Worm (Caenorhabditis elegans) whole organism, L2 larva: ENCODE measurements around the gene T21C9.6.

Experiments used
- C34F6.9 ChIP-seq: fragments of 150-350 bp; optimal IDR thresholded peaks from 2 replicates; lab custom pipeline; 2014; ENCODE audit warnings: missing biosample characterization, missing genetic modification characterization
- F13H6.1 ChIP-seq: sonication (generic microtip); optimal IDR thresholded peaks from 2 replicates; lab custom pipeline; 2016; ENCODE audit warnings: missing genetic modification characterization, missing compliant biosample characterization
- R02D3.7 ChIP-seq: fragments of 150-350 bp; optimal IDR thresholded peaks from 2 replicates; lab custom pipeline; 2014; ENCODE audit warnings: missing biosample characterization, missing genetic modification characterization
- Y55F3AM.14 ChIP-seq: fragments of 200-800 bp; sonication (Bioruptor generic); optimal IDR thresholded peaks from 2 replicates; lab custom pipeline; 2018; ENCODE audit warnings: mild to moderate bottlenecking, missing genetic modification characterization, missing compliant biosample characterization
- ZK546.5 ChIP-seq: sonication (generic microtip); optimal IDR thresholded peaks from 2 replicates; lab custom pipeline; 2017; ENCODE audit warnings: missing biosample characterization, missing genetic modification characterization
- aly-2 ChIP-seq: fragments of 150-350 bp; optimal IDR thresholded peaks from 2 replicates; lab custom pipeline; 2014; ENCODE audit warnings: missing biosample characterization, missing genetic modification characterization
- blmp-1 ChIP-seq: sonication (generic microtip); optimal IDR thresholded peaks from 2 replicates; lab custom pipeline; 2017; ENCODE audit warnings: missing genetic modification characterization, mild to moderate bottlenecking, missing compliant biosample characterization, antibody characterized with exemption, moderate library complexity; ENCODE audit not compliant: insufficient read depth
- ceh-16 ChIP-seq: fragments of 150-350 bp; optimal IDR thresholded peaks from 2 replicates; lab custom pipeline; 2014; ENCODE audit warnings: missing biosample characterization, missing genetic modification characterization
- crh-2 ChIP-seq: sonication (generic microtip); optimal IDR thresholded peaks from 2 replicates; lab custom pipeline; 2017; ENCODE audit warnings: missing biosample characterization, missing genetic modification characterization
- dmd-4 ChIP-seq: sonication (generic microtip); optimal IDR thresholded peaks from 2 replicates; lab custom pipeline; 2017; ENCODE audit warnings: missing biosample characterization, missing genetic modification characterization
- egl-27 ChIP-seq: sonication (generic microtip); optimal IDR thresholded peaks from 3 replicates; lab custom pipeline; 2017; ENCODE audit warnings: missing biosample characterization, missing genetic modification reagents, missing genetic modification characterization
- elt-1 ChIP-seq: fragments of 150-350 bp; optimal IDR thresholded peaks from 2 replicates; lab custom pipeline; 2014; ENCODE audit warnings: missing biosample characterization, missing genetic modification characterization
- elt-3 ChIP-seq: sonication (generic microtip); optimal IDR thresholded peaks from 2 replicates; lab custom pipeline; 2017; ENCODE audit warnings: missing biosample characterization, missing genetic modification characterization
- gmeb-1 ChIP-seq: fragments of 150-350 bp; optimal IDR thresholded peaks from 2 replicates; lab custom pipeline; 2014; ENCODE audit warnings: missing biosample characterization, missing genetic modification characterization
- lsy-2 ChIP-seq, 2 experiments: fragments of 150-350 bp in 1 of 2; sonication (generic microtip) in 1 of 2; optimal IDR thresholded peaks; 2 replicates each; lab custom pipeline; 2014 to 2017; ENCODE audit warnings: missing biosample characterization in 2 of 2, missing genetic modification characterization in 2 of 2
- mbf-1 ChIP-seq: sonication (generic microtip); optimal IDR thresholded peaks from 2 replicates; lab custom pipeline; 2017; ENCODE audit warnings: missing biosample characterization, missing genetic modification characterization
- nhr-10 ChIP-seq: sonication (generic microtip); optimal IDR thresholded peaks from 2 replicates; lab custom pipeline; 2017; ENCODE audit warnings: missing biosample characterization, missing genetic modification characterization
- nhr-11 ChIP-seq: fragments of 150-350 bp; optimal IDR thresholded peaks from 2 replicates; lab custom pipeline; 2014; ENCODE audit warnings: missing biosample characterization, missing genetic modification characterization
- nhr-21 ChIP-seq: fragments of 150-350 bp; optimal IDR thresholded peaks from 2 replicates; lab custom pipeline; 2014; ENCODE audit warnings: missing biosample characterization, missing genetic modification characterization
- nhr-23 ChIP-seq: fragments of 150-350 bp; optimal IDR thresholded peaks from 2 replicates; lab custom pipeline; 2014; ENCODE audit warnings: missing biosample characterization, missing genetic modification reagents, missing genetic modification characterization
- nhr-237 ChIP-seq: fragments of 150-350 bp; optimal IDR thresholded peaks from 2 replicates; lab custom pipeline; 2014; ENCODE audit warnings: missing biosample characterization, missing genetic modification characterization
- nhr-25 ChIP-seq: fragments of 150-350 bp; sonication (generic microtip); optimal IDR thresholded peaks from 3 replicates; lab custom pipeline; 2014; ENCODE audit warnings: missing biosample characterization, missing genetic modification characterization
- nhr-6 ChIP-seq: fragments of 150-350 bp; optimal IDR thresholded peaks from 2 replicates; lab custom pipeline; 2014; ENCODE audit warnings: missing biosample characterization, missing genetic modification characterization
- nhr-77 ChIP-seq: fragments of 150-350 bp; optimal IDR thresholded peaks from 2 replicates; lab custom pipeline; 2014; ENCODE audit warnings: missing biosample characterization, missing genetic modification characterization
- peb-1 ChIP-seq: fragments of 150-350 bp; optimal IDR thresholded peaks from 2 replicates; lab custom pipeline; 2014; ENCODE audit warnings: missing biosample characterization, missing genetic modification characterization
- sem-4 ChIP-seq: fragments of 150-350 bp; optimal IDR thresholded peaks from 2 replicates; lab custom pipeline; 2014; ENCODE audit warnings: missing biosample characterization, missing genetic modification reagents, missing genetic modification characterization
- skn-1 ChIP-seq: sonication (generic microtip); optimal IDR thresholded peaks from 2 replicates; lab custom pipeline; 2017; ENCODE audit warnings: missing biosample characterization, missing genetic modification characterization
- sma-3 ChIP-seq: sonication (generic microtip); optimal IDR thresholded peaks from 2 replicates; lab custom pipeline; 2016; ENCODE audit warnings: missing genetic modification reagents, missing genetic modification characterization, missing compliant biosample characterization
- sma-9 ChIP-seq, 2 experiments: fragments of 150-350 bp in 1 of 2; sonication (generic microtip) in 1 of 2; optimal IDR thresholded peaks; 2 replicates each; lab custom pipeline; 2014 to 2016; ENCODE audit warnings: missing genetic modification characterization in 2 of 2, mild to moderate bottlenecking in 1 of 2, missing biosample characterization in 1 of 2, missing compliant biosample characterization in 1 of 2, missing genetic modification reagents in 1 of 2, moderate library complexity in 1 of 2
- unc-39 ChIP-seq: fragments of 150-350 bp; optimal IDR thresholded peaks from 2 replicates; lab custom pipeline; 2014; ENCODE audit warnings: missing biosample characterization, missing genetic modification characterization
- unc-55 ChIP-seq: fragments of 150-350 bp; sonication (generic microtip); optimal IDR thresholded peaks from 3 replicates; lab custom pipeline; 2014; ENCODE audit warnings: missing biosample characterization, missing genetic modification reagents, missing genetic modification characterization
- unc-62 ChIP-seq: fragments of 150-350 bp; optimal IDR thresholded peaks from 2 replicates; lab custom pipeline; 2014; ENCODE audit warnings: missing biosample characterization, missing genetic modification reagents, missing genetic modification characterization
- zag-1 ChIP-seq: fragments of 150-350 bp; optimal IDR thresholded peaks from 2 replicates; lab custom pipeline; 2014; ENCODE audit warnings: missing biosample characterization, missing genetic modification characterization
- ztf-4 ChIP-seq: fragments of 150-350 bp; optimal IDR thresholded peaks from 2 replicates; lab custom pipeline; 2014; ENCODE audit warnings: missing biosample characterization, missing genetic modification characterization

The T21C9.6 gene

ce11 chrV:10594810-10595209 is 13.1 kb downstream of the T21C9.6 start, which contains the start of gene T21C9.11:
Gene T21C9.11 (minus strand): TSS chrV:10594910.
- no peak for TF ChIP-seq nhr-77
- TF ChIP-seq nhr-11 (tag; lab: Kevin White, UChicago), result no peak
- TF ChIP-seq ZK546.5, result no peak
- no peak for TF ChIP-seq lsy-2 (tag; optimal IDR thresholded peaks at IDR 0.05; lab: Kevin White, UChicago)
- TF ChIP-seq zag-1 (tag; lab: Kevin White, UChicago), result no peak
- no peak for TF ChIP-seq dmd-4 (tag; lab: Kevin White, UChicago)
- no peak for TF ChIP-seq gmeb-1 (tag; lab: Kevin White, UChicago)
- TF ChIP-seq nhr-6 (tag; lab: Kevin White, UChicago), result no peak
- no peak for TF ChIP-seq R02D3.7
- TF ChIP-seq F13H6.1 (tag; lab: Kevin White, UChicago), result no peak
- no peak for TF ChIP-seq sem-4 (tag; lab: Kevin White, UChicago)
- TF ChIP-seq peb-1 (tag; lab: Kevin White, UChicago), result no peak
- TF ChIP-seq ceh-16 (tag; lab: Kevin White, UChicago), result no peak
- TF ChIP-seq nhr-237 (tag; lab: Kevin White, UChicago), result no peak
- TF ChIP-seq unc-39 (tag; lab: Kevin White, UChicago), result no peak
- no peak for TF ChIP-seq egl-27
- TF ChIP-seq C34F6.9 (tag; lab: Kevin White, UChicago), result no peak
- no peak for TF ChIP-seq elt-3 (tag; lab: Kevin White, UChicago)

DNA sequence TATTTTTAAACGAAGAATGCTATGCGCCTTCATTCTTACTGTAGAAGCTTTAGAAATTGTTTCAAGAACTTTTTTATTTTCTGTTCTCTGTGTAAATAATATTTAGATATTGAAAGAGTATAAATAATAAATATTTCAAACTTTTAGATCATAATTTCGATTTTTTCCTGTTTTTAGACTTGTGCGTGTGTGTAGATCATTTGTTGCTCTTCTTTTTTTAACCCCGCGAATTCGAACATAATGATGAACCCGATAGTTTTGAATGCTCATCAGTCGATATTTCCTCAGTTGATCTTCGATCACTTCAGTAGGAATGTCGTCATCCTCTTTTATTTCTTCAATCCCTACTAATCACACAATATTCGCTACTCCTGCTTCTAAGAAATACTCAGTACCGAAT is 15.5 kb downstream of the T21C9.6 start, which contains the start of gene T21C9.13:
Gene T21C9.13, plus strand, starts transcription at position 33 of the 400 bp plus-strand sequence.
- no peak for TF ChIP-seq aly-2 (tag; lab: Kevin White, UChicago)
- no peak for TF ChIP-seq Y55F3AM.14
- TF ChIP-seq unc-39 (tag; lab: Kevin White, UChicago), result no peak
- no peak for TF ChIP-seq mbf-1

ce11 chrV:10598670-10599154 is 17.0 kb downstream of the T21C9.6 start, which contains the start of gene scpl-4:
Gene scpl-4 (plus strand): TSS chrV:10599104.
- no peak for TF ChIP-seq nhr-10 (tag; lab: Kevin White, UChicago)
- peak; percentile 36 for TF ChIP-seq unc-55 (GFP tag; lab: Kevin White, UChicago)
- TF ChIP-seq, all 48 proteins: peak for 1

DNA sequence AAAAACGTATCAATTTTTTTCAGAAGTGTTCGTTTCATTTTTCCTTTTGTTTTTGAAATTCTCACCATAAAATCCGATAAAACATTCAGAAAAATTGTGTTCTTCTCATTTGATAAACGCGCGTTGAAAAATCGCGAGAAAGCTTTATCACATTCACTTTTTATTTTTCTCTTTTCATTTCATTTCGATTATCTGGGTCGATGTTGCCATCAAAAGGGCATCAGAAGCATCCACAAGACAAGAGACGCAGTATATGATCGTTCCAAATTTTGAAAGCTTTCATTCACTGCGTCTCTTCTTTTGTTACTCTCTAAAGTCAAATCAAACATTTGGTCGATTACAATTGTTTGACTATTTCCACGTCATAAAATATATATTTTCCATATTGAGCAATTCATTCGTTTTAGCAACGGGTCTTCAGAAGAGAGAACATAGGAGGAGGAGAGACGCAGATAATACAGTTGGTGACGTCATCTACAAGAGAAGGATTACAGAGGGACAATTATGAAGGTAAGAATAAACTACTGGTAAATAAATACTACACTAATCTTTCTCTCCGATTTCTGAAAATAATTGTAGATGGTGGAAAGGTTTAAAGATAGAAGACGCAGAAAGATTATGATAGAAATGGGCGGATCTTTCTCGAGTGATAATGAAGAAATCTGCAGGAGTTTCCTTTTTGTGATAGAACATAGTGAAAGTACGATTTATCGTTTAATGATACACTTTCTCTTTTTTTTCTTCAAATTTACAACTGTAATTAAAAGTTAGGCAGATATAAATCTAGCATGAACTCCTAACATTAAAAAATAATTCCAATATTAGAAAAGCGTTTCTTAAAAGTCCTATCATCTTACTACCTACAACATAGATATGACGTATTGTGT is 20.6 kb downstream of the T21C9.6 start, which contains the start of gene H27A22.1:
Gene H27A22.1, plus strand, starts transcription at position 505 of the 887 bp plus-strand sequence.
- TF ChIP-seq nhr-25 (tag; lab: Kevin White, UChicago) (peak; percentile 9), blmp-1 (tag; lab: Kevin White, UChicago) (peak; percentile 95), peb-1 (tag; lab: Kevin White, UChicago) (no peak)

DNA sequence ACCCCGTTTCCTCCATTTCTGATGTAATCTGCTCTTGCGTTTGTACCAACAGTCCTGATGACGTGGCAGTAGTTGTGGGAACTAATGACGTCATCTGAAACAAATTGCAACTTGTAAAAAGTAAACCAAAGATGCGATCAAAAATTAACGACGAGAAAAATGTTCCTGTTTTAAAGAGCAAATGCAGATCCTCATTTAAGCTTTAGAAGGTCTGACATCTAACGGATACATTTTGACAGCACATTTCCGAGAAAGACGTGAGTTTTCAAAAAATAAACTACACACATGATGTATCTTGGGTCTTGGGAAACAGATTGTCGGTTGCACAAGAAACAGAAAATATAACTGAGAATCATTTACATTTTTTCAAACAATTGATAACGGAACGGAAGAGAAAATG is 33.8 kb downstream of the T21C9.6 start, which contains the start of gene H09F14.1:
Gene H09F14.1, minus strand, starts transcription at position 101 of the 400 bp plus-strand sequence.
- TF ChIP-seq sma-3 (GFP tag; lab: Kevin White, UChicago) (no peak), nhr-23 (no peak), elt-1 (tag; lab: Kevin White, UChicago) (no peak), skn-1 (tag; lab: Kevin White, UChicago) (no peak), crh-2 (no peak), egl-27 (no peak), sma-9 (GFP tag; optimal IDR thresholded peaks at IDR 0.05; lab: Kevin White, UChicago) (no peak), sma-9 (tag; optimal IDR thresholded peaks at IDR 0.05; lab: Kevin White, UChicago) (no peak), unc-39 (tag; lab: Kevin White, UChicago) (no peak), F13H6.1 (tag; lab: Kevin White, UChicago) (no peak), R02D3.7 (no peak), nhr-25 (tag; lab: Kevin White, UChicago) (no peak), unc-62 (no peak), ztf-4 (tag; lab: Kevin White, UChicago) (no peak), nhr-21 (tag; lab: Kevin White, UChicago) (no peak), ZK546.5 (no peak)
